Worm (Caenorhabditis elegans) whole organism, early embryonic: ENCODE results near the gene C34E7.3.

ENCODE experiments used
- B0310.2 ChIP-seq: sonication (generic microtip); optimal IDR thresholded peaks from 2 replicates; lab custom pipeline; 2016; ENCODE audit warnings: mild to moderate bottlenecking, missing genetic modification characterization, missing compliant biosample characterization
- F13C5.2 ChIP-seq: sonication (generic microtip); optimal IDR thresholded peaks from 2 replicates; lab custom pipeline; 2017; ENCODE audit warnings: mild to moderate bottlenecking, missing genetic modification characterization, inconsistent platforms, missing compliant biosample characterization
- aly-1 ChIP-seq: sonication (generic microtip); optimal IDR thresholded peaks from 2 replicates; lab custom pipeline; 2016; ENCODE audit warnings: missing genetic modification characterization, missing compliant biosample characterization
- ama-1 ChIP-seq: fragments of 150-350 bp; optimal IDR thresholded peaks from 2 replicates; lab custom pipeline; 2014
- ceh-13 ChIP-seq: fragments of 200-800 bp; sonication (Bioruptor generic); optimal IDR thresholded peaks from 2 replicates; lab custom pipeline; 2018; ENCODE audit warnings: mild to moderate bottlenecking, missing genetic modification characterization, missing compliant biosample characterization
- ceh-36 ChIP-seq: sonication (generic microtip); optimal IDR thresholded peaks from 2 replicates; lab custom pipeline; 2016; ENCODE audit warnings: missing genetic modification characterization, inconsistent platforms, missing compliant biosample characterization
- ets-7 ChIP-seq: sonication (generic microtip); optimal IDR thresholded peaks from 2 replicates; lab custom pipeline; 2016; ENCODE audit warnings: missing genotype, missing genetic modification characterization, missing compliant biosample characterization
- flt-1 ChIP-seq: fragments of 200-800 bp; sonication (Bioruptor generic); IDR thresholded peaks from 2 replicates; pipeline ENCODE4 v1.3.6; 2022; ENCODE audit warnings: missing genetic modification characterization, missing compliant biosample characterization
- hmbx-1 ChIP-seq: sonication (generic microtip); optimal IDR thresholded peaks from 2 replicates; lab custom pipeline; 2016; ENCODE audit warnings: mild to moderate bottlenecking, missing genetic modification characterization, missing compliant biosample characterization
- hmg-4 ChIP-seq: fragments of 200-800 bp; sonication (Bioruptor generic); optimal IDR thresholded peaks from 2 replicates; lab custom pipeline; 2018; ENCODE audit warnings: mild to moderate bottlenecking, missing genetic modification characterization, missing compliant biosample characterization
- hnd-1 ChIP-seq: sonication (generic microtip); optimal IDR thresholded peaks from 2 replicates; lab custom pipeline; 2016; ENCODE audit warnings: missing genetic modification characterization, missing compliant biosample characterization
- pes-1 ChIP-seq: fragments of 200-800 bp; sonication (Bioruptor generic); IDR thresholded peaks from 2 replicates; pipeline ENCODE4 v1.3.6; 2022; ENCODE audit warnings: missing genetic modification reagents, missing genetic modification characterization, missing compliant biosample characterization
- scrt-1 ChIP-seq: fragments of 200-800 bp; sonication (Bioruptor generic); IDR thresholded peaks from 2 replicates; pipeline ENCODE4 v1.3.6; 2022; ENCODE audit warnings: missing genetic modification characterization, missing compliant biosample characterization
- sea-1 ChIP-seq: fragments of 200-800 bp; sonication (Bioruptor generic); conservative IDR thresholded peaks from 2 replicates; pipeline ENCODE4 v1.3.6; 2022; ENCODE audit warnings: missing genetic modification characterization, missing compliant biosample characterization
- tbx-11 ChIP-seq: fragments of 200-800 bp; sonication (Bioruptor generic); IDR thresholded peaks from 2 replicates; pipeline ENCODE4 v1.3.6; 2022; ENCODE audit warnings: missing genetic modification characterization, missing compliant biosample characterization
- tbx-37 ChIP-seq: fragments of 200-800 bp; sonication (Bioruptor generic); conservative IDR thresholded peaks from 2 replicates; pipeline ENCODE4 v1.3.6; 2022; ENCODE audit warnings: missing genetic modification reagents, missing genetic modification characterization, missing compliant biosample characterization
- tra-4 ChIP-seq: sonication (generic microtip); optimal IDR thresholded peaks from 2 replicates; lab custom pipeline; 2017; ENCODE audit warnings: missing genetic modification characterization, missing compliant biosample characterization

The C34E7.3 gene

DNA sequence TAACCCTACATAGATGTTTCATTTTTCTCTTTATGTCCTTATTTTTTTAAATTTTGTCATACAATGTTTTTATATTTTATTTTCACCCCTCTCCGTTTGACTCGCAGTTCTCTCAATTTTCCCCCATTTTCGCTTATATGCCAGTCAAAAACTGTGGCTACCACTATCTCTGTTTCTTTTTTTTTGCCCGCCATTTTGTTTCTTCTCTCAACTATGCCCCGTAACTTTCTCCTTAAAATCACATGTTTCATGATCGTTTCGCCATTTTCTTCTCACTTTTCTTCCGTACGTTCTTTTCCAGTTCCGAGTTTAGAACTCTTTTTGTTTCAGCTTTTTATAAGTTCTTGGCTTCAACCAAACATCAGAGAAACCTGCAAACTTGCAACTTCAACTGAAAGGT, 22.6 kb upstream of the C34E7.3 start, which contains the start of gene pqn-18:
Gene pqn-18 (plus strand): TSS at position 331 of the 400 bp plus-strand sequence.
- no peak for TF ChIP-seq ceh-36 (tag; lab: Kevin White, UChicago)
- TF ChIP-seq ama-1 (lab: Kevin White, UChicago) = no peak
- TF ChIP-seq aly-1 = no peak
- TF ChIP-seq scrt-1 = no peak
- TF ChIP-seq pes-1 (GFP tag; lab: Robert Waterston, UW) = no peak
- TF ChIP-seq tra-4 (tag; lab: Kevin White, UChicago) = no peak
- no peak for TF ChIP-seq ets-7
- TF ChIP-seq hmbx-1 (tag; lab: Kevin White, UChicago) = no peak
- no peak for TF ChIP-seq F13C5.2 (tag; lab: Kevin White, UChicago)
- no peak for TF ChIP-seq hnd-1
- TF ChIP-seq B0310.2 (tag; lab: Kevin White, UChicago) = no peak
- TF ChIP-seq ceh-13 (GFP tag; lab: Kevin White, UChicago) = no peak
- TF ChIP-seq tbx-11 = no peak
- TF ChIP-seq hmg-4 (GFP tag; lab: Kevin White, UChicago) = no peak

DNA sequence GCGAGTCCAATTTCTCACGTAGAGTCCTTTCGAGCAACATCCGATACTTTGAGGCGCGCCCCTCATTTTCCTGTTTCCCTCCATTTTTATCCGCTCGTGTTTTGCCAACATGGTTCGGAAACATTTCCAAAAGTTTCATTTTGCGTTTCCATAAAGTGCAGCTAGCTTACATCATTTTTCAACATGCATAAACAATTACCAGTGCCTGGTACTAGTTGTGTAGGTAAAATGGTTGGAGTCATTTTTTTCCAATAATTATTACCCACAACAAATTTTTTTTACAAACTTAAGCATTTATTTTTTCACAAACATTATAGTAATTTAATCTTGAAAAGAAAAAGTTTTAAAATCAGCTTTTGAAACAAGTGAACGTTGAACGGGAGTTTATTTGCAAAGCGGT, 21.3 kb upstream of the C34E7.3 start:
- no peak for TF ChIP-seq aly-1

DNA sequence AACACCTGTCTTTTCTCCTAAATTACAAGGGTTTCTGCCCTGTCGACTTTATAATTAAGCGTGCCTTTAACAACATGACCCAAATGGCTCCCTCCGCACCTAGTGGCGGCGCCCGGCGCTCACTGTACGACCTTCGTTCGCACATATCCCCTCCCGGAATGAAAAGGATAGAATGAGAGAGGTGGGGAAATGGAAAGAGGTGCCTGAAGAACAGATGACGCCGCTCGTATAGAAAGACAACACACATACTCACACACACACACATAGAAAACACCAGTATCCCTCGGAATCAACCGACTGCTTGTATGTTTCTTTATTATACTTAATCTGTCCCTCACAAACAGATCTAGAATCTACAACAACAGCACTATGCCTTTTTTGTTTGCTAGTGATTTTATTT, 20.2 kb upstream of the C34E7.3 start:
- TF ChIP-seq hmbx-1 (tag; lab: Kevin White, UChicago) = no peak
- no peak for TF ChIP-seq flt-1 (GFP tag; lab: Robert Waterston, UW)
- TF ChIP-seq tbx-11 = no peak
- TF ChIP-seq ets-7 = no peak
- TF ChIP-seq tbx-37 (GFP tag; lab: Robert Waterston, UW) = no peak
- no peak for TF ChIP-seq ceh-13 (GFP tag; lab: Kevin White, UChicago)

DNA sequence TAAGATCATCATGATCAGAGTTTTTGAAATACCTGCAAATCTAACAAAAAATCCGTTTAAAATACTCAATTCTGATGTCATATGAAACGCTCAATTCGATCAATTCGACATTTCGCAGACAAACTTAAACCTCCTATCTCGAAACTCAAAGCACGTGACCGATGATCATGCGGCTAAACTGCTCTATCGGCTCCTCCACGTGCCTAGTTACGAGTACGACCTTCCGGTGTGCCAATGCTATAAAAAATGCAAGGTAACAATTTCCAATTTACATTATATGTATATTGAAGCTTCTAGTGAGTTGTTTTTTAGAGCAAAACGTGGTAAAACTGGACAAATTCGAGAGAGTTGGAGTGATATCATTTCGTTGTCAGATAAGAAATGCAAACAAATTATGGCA, 18.8 kb upstream of the C34E7.3 start:
- TF ChIP-seq tbx-37 (GFP tag; lab: Robert Waterston, UW) (no peak), ets-7 (no peak), tra-4 (tag; lab: Kevin White, UChicago) (no peak), sea-1 (no peak), aly-1 (no peak), B0310.2 (tag; lab: Kevin White, UChicago) (no peak), ceh-36 (tag; lab: Kevin White, UChicago) (no peak), pes-1 (GFP tag; lab: Robert Waterston, UW) (no peak), scrt-1 (no peak)

DNA sequence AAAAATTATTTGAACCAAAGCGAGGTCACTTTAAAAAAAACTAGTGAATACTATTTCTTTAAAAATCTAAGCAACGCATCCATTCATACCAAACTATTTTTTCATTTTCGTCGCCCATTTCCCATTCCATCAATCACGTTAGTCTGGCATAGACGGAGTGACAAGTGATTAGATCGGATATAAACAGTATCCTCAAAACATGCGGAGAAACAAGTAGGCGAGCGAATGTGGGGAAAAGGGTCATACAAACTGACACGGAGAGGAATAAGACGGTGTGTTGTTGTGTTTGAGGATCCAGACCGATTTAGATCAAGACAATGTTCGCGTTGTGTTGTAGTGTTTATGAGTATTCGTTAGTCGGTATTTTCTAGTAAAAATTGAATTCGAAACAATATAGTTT, 17.6 kb upstream of the C34E7.3 start:
- TF ChIP-seq scrt-1 (no peak), sea-1 (no peak)

DNA sequence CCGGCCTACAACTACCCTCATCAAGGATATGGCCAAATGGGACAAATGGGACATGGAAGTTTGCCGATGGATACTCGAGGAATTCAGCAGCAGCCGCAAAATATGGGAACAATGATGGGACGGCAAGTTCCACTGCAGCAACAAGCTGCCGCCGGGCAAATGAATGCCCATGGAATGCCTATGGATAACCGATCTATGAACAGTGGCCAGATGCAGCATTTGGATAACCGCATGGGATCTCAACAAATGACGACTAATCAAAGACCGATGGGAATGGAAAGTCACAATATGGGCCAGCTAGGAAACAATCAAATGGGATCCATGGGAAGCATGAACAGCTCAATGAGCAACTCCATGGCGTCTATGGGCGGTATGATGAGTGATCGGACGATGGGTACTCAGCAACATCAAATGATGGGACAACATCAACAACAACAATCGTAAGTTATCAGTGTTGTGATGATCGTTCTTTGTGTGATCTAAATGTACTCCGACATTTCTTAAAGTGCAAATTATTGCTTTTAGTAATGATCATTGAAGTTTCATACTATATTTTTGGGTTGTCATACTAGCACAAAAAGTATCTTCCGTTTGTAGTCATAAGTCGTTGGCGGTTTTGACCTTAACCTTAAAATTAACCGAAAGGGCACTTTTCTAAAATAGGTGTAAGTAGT, 16.5 kb upstream of the C34E7.3 start:
- 0 out of 2 replicates have a peak, but pooled peaks have one; percentile 37 for TF ChIP-seq sea-1
- TF ChIP-seq pes-1 (GFP tag; lab: Robert Waterston, UW) = no peak

DNA sequence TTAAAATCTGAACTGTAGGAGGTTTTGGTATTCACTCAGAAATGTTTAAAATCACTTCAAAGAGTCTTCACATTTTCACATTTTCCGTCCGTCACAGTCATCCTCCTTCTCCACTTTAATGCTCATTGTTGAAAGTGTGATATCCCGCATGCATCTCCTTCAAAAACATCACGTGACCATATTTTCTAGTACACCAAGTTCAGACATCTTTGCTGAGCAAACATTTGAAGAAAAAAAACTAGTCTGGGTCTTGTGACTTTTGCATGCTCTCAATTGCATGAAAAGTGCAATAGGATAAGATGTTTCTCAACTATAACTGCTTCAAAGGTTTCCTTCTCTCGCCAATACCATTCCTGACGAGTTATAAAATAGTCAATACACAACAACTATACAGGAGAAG, 15.9 kb upstream of the C34E7.3 start:
- TF ChIP-seq ama-1 (lab: Kevin White, UChicago) (no peak), tbx-11 (no peak), flt-1 (GFP tag; lab: Robert Waterston, UW) (no peak), B0310.2 (tag; lab: Kevin White, UChicago) (no peak), F13C5.2 (tag; lab: Kevin White, UChicago) (no peak), aly-1 (no peak), pes-1 (GFP tag; lab: Robert Waterston, UW) (no peak), ets-7 (no peak), tra-4 (tag; lab: Kevin White, UChicago) (no peak), hmbx-1 (tag; lab: Kevin White, UChicago) (no peak), ceh-13 (GFP tag; lab: Kevin White, UChicago) (no peak), sea-1 (no peak), scrt-1 (no peak), ceh-36 (tag; lab: Kevin White, UChicago) (no peak)

DNA sequence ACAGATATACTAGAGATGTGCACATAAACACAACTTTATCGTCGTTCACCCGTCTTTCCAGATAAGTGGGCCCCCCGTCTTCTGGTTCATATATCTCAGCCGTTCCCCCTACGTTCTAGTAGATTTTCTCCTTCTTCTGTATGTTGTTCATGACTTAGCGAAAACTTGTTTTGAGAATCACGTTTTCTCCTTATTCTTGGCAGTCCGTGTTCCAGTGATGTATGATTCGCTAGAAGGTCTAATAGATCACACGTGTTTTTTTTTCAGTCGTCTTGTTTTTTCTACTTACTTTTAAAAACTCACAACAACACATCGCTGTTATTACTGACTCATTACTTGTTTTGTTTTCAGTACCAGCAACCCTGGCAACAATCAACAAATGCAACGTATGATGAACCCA, 15.0 kb upstream of the C34E7.3 start:
- no peak for TF ChIP-seq ama-1 (lab: Kevin White, UChicago)
- TF ChIP-seq flt-1 (GFP tag; lab: Robert Waterston, UW) = no peak
- no peak for TF ChIP-seq tbx-11
- TF ChIP-seq hmg-4 (GFP tag; lab: Kevin White, UChicago) = no peak
- no peak for TF ChIP-seq ceh-36 (tag; lab: Kevin White, UChicago)
- TF ChIP-seq tra-4 (tag; lab: Kevin White, UChicago) = no peak
- no peak for TF ChIP-seq ceh-13 (GFP tag; lab: Kevin White, UChicago)
- no peak for TF ChIP-seq F13C5.2 (tag; lab: Kevin White, UChicago)
- no peak for TF ChIP-seq tbx-37 (GFP tag; lab: Robert Waterston, UW)
- TF ChIP-seq hnd-1 = no peak
- no peak for TF ChIP-seq hmbx-1 (tag; lab: Kevin White, UChicago)
- no peak for TF ChIP-seq sea-1

DNA sequence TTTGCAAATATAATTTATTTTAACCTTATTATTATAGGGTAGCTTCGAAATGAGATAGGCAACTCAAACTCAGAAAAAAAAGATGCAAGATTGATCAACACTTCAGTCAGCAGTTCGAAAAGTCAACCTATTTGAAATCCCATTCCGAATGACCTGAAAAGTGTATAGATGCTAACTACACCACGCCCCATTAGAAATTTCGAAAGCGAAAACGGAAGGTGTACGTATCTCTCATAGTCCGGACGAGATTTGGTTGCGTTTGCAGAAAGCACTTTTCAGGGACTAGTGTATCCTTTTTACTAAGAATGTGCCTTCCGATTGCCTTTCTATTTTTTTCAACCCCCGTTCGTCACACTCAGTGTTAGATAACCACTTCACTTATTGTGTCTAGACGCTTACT, 14.4 kb upstream of the C34E7.3 start:
- no peak for TF ChIP-seq ets-7
- TF ChIP-seq hmg-4 (GFP tag; lab: Kevin White, UChicago) = no peak
- no peak for TF ChIP-seq ceh-13 (GFP tag; lab: Kevin White, UChicago)
- TF ChIP-seq hmbx-1 (tag; lab: Kevin White, UChicago) = no peak
- TF ChIP-seq flt-1 (GFP tag; lab: Robert Waterston, UW) = no peak
- no peak for TF ChIP-seq F13C5.2 (tag; lab: Kevin White, UChicago)
- no peak for TF ChIP-seq sea-1
- no peak for TF ChIP-seq aly-1
- no peak for TF ChIP-seq hnd-1
- no peak for TF ChIP-seq scrt-1
- TF ChIP-seq ama-1 (lab: Kevin White, UChicago) = no peak
- TF ChIP-seq B0310.2 (tag; lab: Kevin White, UChicago) = no peak
- no peak for TF ChIP-seq tra-4 (tag; lab: Kevin White, UChicago)
- no peak for TF ChIP-seq tbx-37 (GFP tag; lab: Robert Waterston, UW)
- TF ChIP-seq pes-1 (GFP tag; lab: Robert Waterston, UW) = no peak
- TF ChIP-seq tbx-11 = no peak
